Worm (Caenorhabditis elegans): ENCODE results near the gene dct-12.

- TF ChIP-seq ama-1 (optimal IDR thresholded peaks at IDR 0.05) (no peak), aly-1 (tag; optimal IDR thresholded peaks at IDR 0.05) (no peak), sea-1 (GFP tag; conservative IDR thresholded peaks at IDR 0.05) (no peak), ceh-13 (GFP tag; optimal IDR thresholded peaks at IDR 0.05) (no peak), tra-4 (tag; optimal IDR thresholded peaks at IDR 0.05) (no peak)
Measured at ce11 chrII:12456633-12457032, 24.4 kb upstream of the dct-12 start, which contains the start of gene sre-32.
